Fruit fly (Drosophila melanogaster) whole organism, adult: ENCODE data around the gene CG31204.

ENCODE experiments used
- CG11617 ChIP-seq: fragments of 200-800 bp; sonication (Bioruptor generic); optimal IDR thresholded peaks from 2 replicates; lab custom pipeline; 2017; ENCODE audit warnings: mild to moderate bottlenecking, missing biosample characterization, missing genetic modification reagents, missing genetic modification characterization
- CG12768 ChIP-seq: fragments of 200-800 bp; sonication (Bioruptor generic); optimal IDR thresholded peaks from 2 replicates; lab custom pipeline; 2017; ENCODE audit warnings: missing biosample characterization, missing genetic modification characterization, mild to moderate bottlenecking, moderate library complexity, missing genetic modification reagents
- CG14711 ChIP-seq: fragments of 200-800 bp; sonication (Bioruptor generic); optimal IDR thresholded peaks from 2 replicates; lab custom pipeline; 2018; ENCODE audit warnings: missing biosample characterization, mild to moderate bottlenecking, missing genetic modification characterization, moderate library complexity
- CG1620 ChIP-seq: fragments of 200-800 bp; sonication (Bioruptor generic); optimal IDR thresholded peaks from 2 replicates; lab custom pipeline; 2016; ENCODE audit warnings: missing biosample characterization, missing genetic modification characterization
- CG33017 ChIP-seq: fragments of 200-800 bp; sonication (Bioruptor generic); optimal IDR thresholded peaks from 2 replicates; lab custom pipeline; 2018; ENCODE audit warnings: missing biosample characterization, mild to moderate bottlenecking, missing genetic modification characterization, moderate library complexity
- CG5204 ChIP-seq: fragments of 200-800 bp; sonication (Bioruptor generic); optimal IDR thresholded peaks from 2 replicates; lab custom pipeline; 2016; ENCODE audit warnings: missing biosample characterization, missing genetic modification characterization
- CG7045 ChIP-seq: fragments of 200-800 bp; sonication (Bioruptor generic); optimal IDR thresholded peaks from 2 replicates; lab custom pipeline; 2017; ENCODE audit warnings: missing biosample characterization, mild to moderate bottlenecking, missing genetic modification characterization
- CG7101 ChIP-seq: fragments of 200-800 bp; sonication (Bioruptor generic); optimal IDR thresholded peaks from 2 replicates; lab custom pipeline; 2018; ENCODE audit warnings: missing biosample characterization, mild to moderate bottlenecking, missing genetic modification characterization, moderate library complexity
- Clk ChIP-seq: fragments of 200-800 bp; sonication (Bioruptor generic); optimal IDR thresholded peaks from 2 replicates; lab custom pipeline; 2017; ENCODE audit warnings: missing biosample characterization, missing genetic modification characterization
- Crg-1 ChIP-seq: fragments of 200-800 bp; sonication (Bioruptor generic); optimal IDR thresholded peaks from 2 replicates; lab custom pipeline; 2016; ENCODE audit warnings: missing biosample characterization, missing genetic modification characterization
- Hr96 ChIP-seq: fragments of 200-800 bp; sonication (Bioruptor generic); optimal IDR thresholded peaks from 2 replicates; lab custom pipeline; 2016; ENCODE audit warnings: missing biosample characterization, missing genetic modification characterization
- Mnt ChIP-seq: fragments of 200-800 bp; sonication (Bioruptor generic); optimal IDR thresholded peaks from 2 replicates; lab custom pipeline; 2016; ENCODE audit warnings: missing biosample characterization, mild to moderate bottlenecking, missing genetic modification characterization
- bab1 ChIP-seq: fragments of 200-800 bp; sonication (Bioruptor generic); optimal IDR thresholded peaks from 3 replicates; lab custom pipeline; 2019; ENCODE audit warnings: missing biosample characterization, mild to moderate bottlenecking, missing genetic modification characterization, moderate library complexity
- cic ChIP-seq: fragments of 200-800 bp; sonication (Bioruptor generic); optimal IDR thresholded peaks from 2 replicates; lab custom pipeline; 2017; ENCODE audit warnings: missing biosample characterization, mild to moderate bottlenecking, missing genetic modification characterization, moderate library complexity
- cnc ChIP-seq, 2 experiments: fragments of >200 bp; optimal IDR thresholded peaks; 2 replicates each; lab custom pipeline; 2017
- kay ChIP-seq: fragments of 200-800 bp; sonication (Bioruptor generic); peaks from one replicate; lab custom pipeline; 2016; ENCODE audit warnings: missing biosample characterization, missing genetic modification characterization, borderline replicate concordance
- ovo ChIP-seq: fragments of 200-800 bp; sonication (Bioruptor generic); optimal IDR thresholded peaks from 2 replicates; lab custom pipeline; 2016; ENCODE audit warnings: missing biosample characterization, missing genetic modification characterization
- pad ChIP-seq: fragments of 200-800 bp; sonication (Bioruptor generic); optimal IDR thresholded peaks from 3 replicates; lab custom pipeline; 2017; ENCODE audit warnings: missing biosample characterization, missing genetic modification characterization, mild to moderate bottlenecking, moderate library complexity, missing genetic modification reagents
- tj ChIP-seq: fragments of 200-800 bp; sonication (Bioruptor generic); optimal IDR thresholded peaks from 3 replicates; lab custom pipeline; 2017; ENCODE audit warnings: missing biosample characterization, mild to moderate bottlenecking, missing genetic modification characterization, moderate library complexity
- toe ChIP-seq: fragments of 200-800 bp; sonication (Bioruptor generic); optimal IDR thresholded peaks from 2 replicates; lab custom pipeline; 2016; ENCODE audit warnings: missing biosample characterization, missing genetic modification characterization

CG31204 gene

dm6 chr3R:31346657-31347056 lies 46.7 kb downstream of the CG31204 start:
- TF ChIP-seq cnc (optimal IDR thresholded peaks at IDR 0.05; lab: Kevin White, UChicago) (no peak), Clk (GFP tag; lab: Kevin White, UChicago) (no peak), bab1 (GFP tag; lab: Kevin White, UChicago) (no peak), CG11617 (GFP tag; lab: Kevin White, UChicago) (no peak), CG1620 (no peak), CG7101 (no peak), Crg-1 (no peak), Hr96 (GFP tag; lab: Kevin White, UChicago) (no peak), pad (no peak), CG14711 (no peak), toe (GFP tag; lab: Kevin White, UChicago) (no peak), Mnt (GFP tag; lab: Kevin White, UChicago) (no peak), ovo (GFP tag; lab: Kevin White, UChicago) (no peak), CG5204 (no peak), kay (GFP tag; lab: Kevin White, UChicago) (no peak), CG12768 (GFP tag; lab: Kevin White, UChicago) (no peak), tj (GFP tag; lab: Kevin White, UChicago) (no peak)

- TF ChIP-seq CG14711 (no peak), Hr96 (GFP tag; lab: Kevin White, UChicago) (no peak), Crg-1 (no peak), Clk (GFP tag; lab: Kevin White, UChicago) (no peak), bab1 (GFP tag; lab: Kevin White, UChicago) (no peak), CG1620 (no peak), cic (GFP tag; lab: Kevin White, UChicago) (no peak), tj (GFP tag; lab: Kevin White, UChicago) (no peak), CG12768 (GFP tag; lab: Kevin White, UChicago) (no peak), CG7045 (GFP tag; lab: Kevin White, UChicago) (no peak), CG5204 (no peak), CG11617 (GFP tag; lab: Kevin White, UChicago) (no peak), ovo (GFP tag; lab: Kevin White, UChicago) (no peak), CG33017 (no peak), CG7101 (no peak), cnc (optimal IDR thresholded peaks at IDR 0.05; lab: Kevin White, UChicago) (no peak)
Measured at dm6 chr3R:31345626-31346025, 47.7 kb downstream of the CG31204 start.

dm6 chr3R:31342574-31342973 lies 50.8 kb downstream of the CG31204 start:
- TF ChIP-seq CG33017 (no peak), CG7045 (GFP tag; lab: Kevin White, UChicago) (no peak)
